Worm (Caenorhabditis elegans) whole organism, L4 larva: Measurements from ENCODE around the gene sdhb-1.
A peak's percentile ranks its signal among the peaks of the same experiment; 100 is the strongest.

ENCODE experiments used
- D1046.2 ChIP-seq: fragments of 200-800 bp; sonication (Bioruptor generic); IDR thresholded peaks from 2 replicates; pipeline ENCODE4 v1.3.6; 2022; ENCODE audit warnings: missing genetic modification characterization, missing compliant biosample characterization
- F10B5.3 ChIP-seq: sonication (generic microtip); optimal IDR thresholded peaks from 2 replicates; lab custom pipeline; 2016; ENCODE audit warnings: mild to moderate bottlenecking, missing genetic modification characterization, missing compliant biosample characterization
- R02D3.7 ChIP-seq: fragments of 150-350 bp; sonication (generic microtip); optimal IDR thresholded peaks from 3 replicates; lab custom pipeline; 2014; ENCODE audit warnings: missing biosample characterization, missing genetic modification characterization
- T26A8.4 ChIP-seq: fragments of 200-800 bp; sonication (Bioruptor generic); IDR thresholded peaks from 2 replicates; pipeline ENCODE4 v1.3.6; 2022; ENCODE audit warnings: missing genetic modification characterization, missing compliant biosample characterization
- Y105C5A.15 ChIP-seq: fragments of 200-800 bp; sonication (Bioruptor generic); IDR thresholded peaks from 2 replicates; pipeline ENCODE4 v1.3.6; 2022; ENCODE audit warnings: missing genetic modification characterization, missing compliant biosample characterization
- ZK337.2 ChIP-seq: fragments of 200-800 bp; sonication (Bioruptor generic); IDR thresholded peaks from 2 replicates; pipeline ENCODE4 v1.3.6; 2022; ENCODE audit warnings: missing genetic modification reagents, missing genetic modification characterization, missing compliant biosample characterization
- aha-1 ChIP-seq: fragments of 150-350 bp; peaks from one replicate; lab custom pipeline; 2014; ENCODE audit warnings: missing biosample characterization, missing genetic modification characterization
- aly-2 ChIP-seq: sonication (generic microtip); optimal IDR thresholded peaks from 2 replicates; lab custom pipeline; 2018; ENCODE audit warnings: missing biosample characterization, missing genetic modification characterization
- ama-1 ChIP-seq: fragments of 150-350 bp; optimal IDR thresholded peaks from 2 replicates; lab custom pipeline; 2014; ENCODE audit warnings: inconsistent platforms, mixed read lengths
- attf-4 ChIP-seq: sonication (generic microtip); optimal IDR thresholded peaks from 3 replicates; lab custom pipeline; 2017; ENCODE audit warnings: missing biosample characterization, missing genetic modification characterization
- ceh-28 ChIP-seq: fragments of 150-350 bp; optimal IDR thresholded peaks from 2 replicates; lab custom pipeline; 2014; ENCODE audit warnings: missing biosample characterization, missing genetic modification reagents, missing genetic modification characterization
- ceh-32 ChIP-seq: sonication (generic microtip); optimal IDR thresholded peaks from 2 replicates; lab custom pipeline; 2016; ENCODE audit warnings: mild to moderate bottlenecking, missing genetic modification characterization, missing compliant biosample characterization; ENCODE audit not compliant: poor library complexity
- ces-1 ChIP-seq: fragments of 150-350 bp; sonication (generic microtip); optimal IDR thresholded peaks from 4 replicates; lab custom pipeline; 2014; ENCODE audit warnings: missing biosample characterization, missing genetic modification reagents, missing genetic modification characterization
- cey-2 ChIP-seq: sonication (generic microtip); optimal IDR thresholded peaks from 3 replicates; lab custom pipeline; 2017; ENCODE audit warnings: missing genetic modification characterization, mild to moderate bottlenecking, missing compliant biosample characterization, antibody characterized with exemption, borderline replicate concordance; ENCODE audit not compliant: insufficient read depth
- ctbp-1 ChIP-seq: fragments of 200-800 bp; sonication (Bioruptor generic); IDR thresholded peaks from 2 replicates; pipeline ENCODE4 v1.3.6; 2022; ENCODE audit warnings: missing genetic modification reagents, missing genetic modification characterization, missing compliant biosample characterization
- daf-8 ChIP-seq: fragments of 200-800 bp; sonication (Bioruptor generic); IDR thresholded peaks from 2 replicates; pipeline ENCODE4 v1.3.6; 2022; ENCODE audit warnings: missing genetic modification characterization, missing compliant biosample characterization
- dmd-8 ChIP-seq: fragments of 200-800 bp; sonication (Bioruptor generic); IDR thresholded peaks from 2 replicates; pipeline ENCODE4 v1.3.6; 2022; ENCODE audit warnings: missing genetic modification characterization, missing compliant biosample characterization
- egl-27 ChIP-seq: sonication (generic microtip); optimal IDR thresholded peaks from 3 replicates; lab custom pipeline; 2017; ENCODE audit warnings: missing biosample characterization, missing genetic modification reagents, missing genetic modification characterization
- egl-43 ChIP-seq: fragments of 200-800 bp; sonication (Bioruptor generic); IDR thresholded peaks from 2 replicates; pipeline ENCODE4 v1.3.6; 2022; ENCODE audit warnings: missing genetic modification reagents, missing genetic modification characterization, missing compliant biosample characterization
- fkh-10 ChIP-seq: fragments of 150-350 bp; optimal IDR thresholded peaks from 2 replicates; lab custom pipeline; 2014; ENCODE audit warnings: missing biosample characterization, missing genetic modification reagents, missing genetic modification characterization
- hif-1 ChIP-seq, 2 experiments: sonication (generic microtip); optimal IDR thresholded peaks; 2 replicates each; lab custom pipeline; 2016 to 2017; ENCODE audit warnings: missing compliant biosample characterization in 2 of 2, missing genetic modification characterization in 2 of 2, missing genetic modification reagents in 2 of 2, missing genotype in 2 of 2, mild to moderate bottlenecking in 1 of 2
- hlh-11 ChIP-seq: fragments of 200-800 bp; sonication (Bioruptor generic); optimal IDR thresholded peaks from 2 replicates; lab custom pipeline; 2018; ENCODE audit warnings: mild to moderate bottlenecking, missing genetic modification characterization, missing compliant biosample characterization
- hlh-30 ChIP-seq: sonication (generic microtip); optimal IDR thresholded peaks from 2 replicates; lab custom pipeline; 2017; ENCODE audit warnings: antibody characterized with exemption, mild to moderate bottlenecking, missing genetic modification characterization, missing compliant biosample characterization; ENCODE audit not compliant: insufficient read depth
- lin-13 ChIP-seq: fragments of 150-350 bp; optimal IDR thresholded peaks from 2 replicates; lab custom pipeline; 2014; ENCODE audit warnings: missing biosample characterization, missing genetic modification reagents, missing genetic modification characterization
- lin-38 ChIP-seq: fragments of 200-800 bp; sonication (Bioruptor generic); IDR thresholded peaks from 2 replicates; pipeline ENCODE4 v1.3.6; 2022; ENCODE audit warnings: missing genetic modification reagents, missing genetic modification characterization, missing compliant biosample characterization
- lin-39 ChIP-seq: fragments of 150-350 bp; optimal IDR thresholded peaks from 2 replicates; lab custom pipeline; 2014; ENCODE audit warnings: missing biosample characterization, missing genetic modification reagents, missing genetic modification characterization
- lir-3 ChIP-seq: sonication (generic microtip); optimal IDR thresholded peaks from 2 replicates; lab custom pipeline; 2016; ENCODE audit warnings: mild to moderate bottlenecking, missing genetic modification characterization, missing compliant biosample characterization
- madf-5 ChIP-seq, 2 experiments: fragments of 200-800 bp; sonication (Bioruptor generic); IDR thresholded peaks; 2 replicates each; pipeline ENCODE4 v1.3.6; 2022; ENCODE audit warnings: missing compliant biosample characterization in 2 of 2, missing genetic modification characterization in 2 of 2
- mdl-1 ChIP-seq, 2 experiments: fragments of 150-350 bp in 1 of 2; sonication (generic microtip) in 1 of 2; optimal IDR thresholded peaks; 2 replicates each; lab custom pipeline; 2014 to 2017; ENCODE audit warnings: missing biosample characterization in 2 of 2, missing genetic modification characterization in 2 of 2
- mdt-29 ChIP-seq: fragments of 200-800 bp; sonication (Bioruptor generic); IDR thresholded peaks from 2 replicates; pipeline ENCODE4 v1.3.6; 2022; ENCODE audit warnings: missing genetic modification reagents, missing genetic modification characterization, missing compliant biosample characterization
- mxl-3 ChIP-seq: fragments of 200-800 bp; sonication (Bioruptor generic); optimal IDR thresholded peaks from 2 replicates; lab custom pipeline; 2018; ENCODE audit warnings: mild to moderate bottlenecking, missing genetic modification characterization, missing compliant biosample characterization
- nhr-102 ChIP-seq: sonication (generic microtip); optimal IDR thresholded peaks from 2 replicates; lab custom pipeline; 2016; ENCODE audit warnings: mild to moderate bottlenecking, missing genetic modification characterization, moderate library complexity, missing compliant biosample characterization
- nhr-111 ChIP-seq: fragments of 200-800 bp; sonication (Bioruptor generic); optimal IDR thresholded peaks from 2 replicates; lab custom pipeline; 2018; ENCODE audit warnings: mild to moderate bottlenecking, missing genetic modification characterization, missing compliant biosample characterization
- nhr-25 ChIP-seq: sonication (generic microtip); optimal IDR thresholded peaks from 2 replicates; lab custom pipeline; 2017; ENCODE audit warnings: missing genetic modification characterization, mild to moderate bottlenecking, missing compliant biosample characterization, antibody characterized with exemption, moderate library complexity, borderline replicate concordance; ENCODE audit not compliant: insufficient read depth
- nhr-28 ChIP-seq: fragments of 150-350 bp; optimal IDR thresholded peaks from 2 replicates; lab custom pipeline; 2014; ENCODE audit warnings: missing biosample characterization, missing genetic modification characterization
- nhr-42 ChIP-seq: fragments of 200-800 bp; sonication (Bioruptor generic); IDR thresholded peaks from 2 replicates; pipeline ENCODE4 v1.3.6; 2022; ENCODE audit warnings: missing genetic modification characterization, missing compliant biosample characterization
- nhr-48 ChIP-seq: sonication (generic microtip); optimal IDR thresholded peaks from 2 replicates; lab custom pipeline; 2016; ENCODE audit warnings: mild to moderate bottlenecking, missing genetic modification characterization, missing compliant biosample characterization
- php-3 ChIP-seq: fragments of 200-800 bp; sonication (Bioruptor generic); IDR thresholded peaks from 2 replicates; pipeline ENCODE4 v1.3.6; 2022; ENCODE audit warnings: missing genetic modification reagents, missing genetic modification characterization, missing compliant biosample characterization
- pqm-1 ChIP-seq: sonication (generic microtip); optimal IDR thresholded peaks from 2 replicates; lab custom pipeline; 2017; ENCODE audit warnings: missing biosample characterization, missing genetic modification characterization
- saeg-2 ChIP-seq: fragments of 200-800 bp; sonication (Bioruptor generic); IDR thresholded peaks from 2 replicates; pipeline ENCODE4 v1.3.6; 2022; ENCODE audit warnings: missing genetic modification reagents, missing genetic modification characterization, missing compliant biosample characterization
- sdz-12 ChIP-seq: fragments of 200-800 bp; sonication (Bioruptor generic); optimal IDR thresholded peaks from 2 replicates; lab custom pipeline; 2018; ENCODE audit warnings: mild to moderate bottlenecking, missing genetic modification characterization, missing compliant biosample characterization
- snpc-4 ChIP-seq: fragments of 150-350 bp; optimal IDR thresholded peaks from 2 replicates; lab custom pipeline; 2014; ENCODE audit warnings: missing biosample characterization, missing genetic modification characterization
- spr-3 ChIP-seq: fragments of 200-800 bp; sonication (Bioruptor generic); optimal IDR thresholded peaks from 2 replicates; lab custom pipeline; 2018; ENCODE audit warnings: mild to moderate bottlenecking, missing genetic modification characterization, missing compliant biosample characterization
- unc-39 ChIP-seq: sonication (generic microtip); optimal IDR thresholded peaks from 2 replicates; lab custom pipeline; 2017; ENCODE audit warnings: missing biosample characterization, missing genetic modification characterization
- unc-62 ChIP-seq, 3 experiments: fragments of 150-350 bp in 1 of 3; sonication (generic microtip); optimal IDR thresholded peaks in 2 of 3; peaks in 1 of 3; 1 replicate in 1 of 3; 2 replicates in 2 of 3; lab custom pipeline; 2014 to 2017; ENCODE audit warnings: missing biosample characterization in 3 of 3, missing genetic modification characterization in 3 of 3, missing genetic modification reagents in 3 of 3, missing genotype in 1 of 3

The sdhb-1 gene

DNA sequence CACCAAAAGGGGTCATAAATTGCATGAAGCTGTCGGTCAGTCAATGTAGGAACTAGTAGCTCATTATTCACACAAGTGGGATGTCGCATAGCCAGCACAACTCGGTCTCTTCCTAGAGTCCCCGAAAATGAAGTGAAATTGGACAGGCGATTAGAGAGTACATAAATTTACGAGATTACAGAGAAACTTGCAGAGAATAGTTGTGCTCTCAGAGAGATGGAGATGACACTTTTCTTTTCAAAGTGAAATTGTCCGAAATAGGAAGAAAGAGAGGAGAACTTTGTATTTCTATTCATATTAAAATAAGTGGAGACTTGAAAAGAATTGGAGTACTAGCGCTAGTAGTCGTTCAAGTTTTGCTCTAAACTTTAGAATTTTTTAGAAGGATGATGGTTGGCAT is 47.0 kb downstream of the sdhb-1 start:
- TF ChIP-seq ces-1 (GFP tag; lab: Kevin White, UChicago) (no peak), Y105C5A.15 (GFP tag; lab: Robert Waterston, UW) (no peak), sdz-12 (GFP tag; lab: Kevin White, UChicago) (no peak), mdt-29 (GFP tag; lab: Robert Waterston, UW) (no peak), unc-62 (GFP tag; optimal IDR thresholded peaks at IDR 0.05 in 1 of 2; lab: Kevin White, UChicago) (peak in 1 of 2 experiments; percentile 67), unc-62 (tag; optimal IDR thresholded peaks at IDR 0.05; lab: Kevin White, UChicago) (no peak), ama-1 (lab: Kevin White, UChicago) (no peak), nhr-111 (GFP tag; lab: Kevin White, UChicago) (no peak), D1046.2 (GFP tag; lab: Robert Waterston, UW) (no peak), R02D3.7 (tag; lab: Kevin White, UChicago) (no peak), unc-39 (no peak), spr-3 (no peak), lir-3 (tag; lab: Kevin White, UChicago) (no peak), lin-38 (GFP tag; lab: Robert Waterston, UW) (no peak), aha-1 (peak; percentile 23), nhr-28 (tag; lab: Kevin White, UChicago) (no peak), egl-27 (no peak), ctbp-1 (GFP tag; lab: Robert Waterston, UW) (0 out of 2 replicates have a peak, but pooled peaks have one; percentile 17), snpc-4 (tag; lab: Kevin White, UChicago) (no peak), madf-5 (GFP tag; IDR thresholded peaks at IDR 0.05; lab: Robert Waterston, UW) (no peak), daf-8 (GFP tag; lab: Robert Waterston, UW) (no peak), nhr-102 (tag; lab: Kevin White, UChicago) (no peak), ceh-28 (no peak), mxl-3 (no peak), T26A8.4 (GFP tag; lab: Robert Waterston, UW) (no peak), hif-1 (tag; optimal IDR thresholded peaks at IDR 0.05; lab: Kevin White, UChicago) (no peak), fkh-10 (no peak)

DNA sequence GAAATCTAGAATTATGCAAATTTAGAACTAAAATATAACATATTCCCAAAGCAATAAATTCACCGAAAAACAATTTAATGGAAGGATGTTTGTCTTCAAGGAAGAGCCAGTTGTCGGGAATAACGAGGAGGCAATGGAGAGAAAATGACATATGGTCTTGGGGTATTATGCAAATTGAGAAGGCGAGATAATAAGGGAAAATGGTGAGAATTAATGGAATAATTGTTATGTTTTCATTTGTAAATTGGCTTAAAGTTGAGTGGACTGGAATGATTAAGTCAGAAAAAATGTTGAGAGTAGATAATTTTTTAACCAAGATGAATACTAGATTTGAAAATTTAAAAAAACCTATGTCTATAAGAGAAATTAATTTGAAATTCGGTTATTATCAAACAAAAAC is 47.7 kb downstream of the sdhb-1 start:
- TF ChIP-seq dmd-8 (no peak), nhr-48 (tag; lab: Kevin White, UChicago) (no peak), aha-1 (no peak), hlh-11 (tag; lab: Kevin White, UChicago) (no peak), ces-1 (GFP tag; lab: Kevin White, UChicago) (no peak), aly-2 (tag; lab: Kevin White, UChicago) (no peak), saeg-2 (GFP tag; lab: Robert Waterston, UW) (no peak), lin-13 (GFP tag; lab: Kevin White, UChicago) (no peak), R02D3.7 (tag; lab: Kevin White, UChicago) (no peak), F10B5.3 (tag; lab: Kevin White, UChicago) (no peak), ceh-32 (tag; lab: Kevin White, UChicago) (no peak), nhr-25 (tag; lab: Kevin White, UChicago) (no peak), egl-43 (GFP tag; lab: Robert Waterston, UW) (no peak), attf-4 (tag; lab: Kevin White, UChicago) (no peak)
- TF ChIP-seq, all 104 proteins: peak for 0

DNA sequence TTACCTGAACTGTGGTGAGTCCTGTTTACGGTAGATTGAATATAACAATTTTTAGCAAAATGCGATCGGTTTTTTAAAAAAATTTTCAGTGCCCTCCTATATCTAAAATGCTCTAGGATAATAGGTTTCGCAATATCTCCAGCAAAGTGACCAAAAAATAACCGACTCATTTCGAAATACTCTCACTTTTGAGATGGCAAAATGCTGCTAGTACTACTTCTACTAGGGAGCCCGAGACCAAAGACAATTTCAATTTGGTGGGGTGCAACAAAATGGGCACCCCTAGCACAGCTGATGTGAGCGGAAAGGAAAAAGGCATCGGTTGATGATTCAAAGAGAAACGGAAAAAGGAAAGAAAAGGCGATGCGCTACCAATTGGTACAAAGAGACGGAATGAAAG is 49.0 kb downstream of the sdhb-1 start:
- no peak for TF ChIP-seq mdl-1 (tag; optimal IDR thresholded peaks at IDR 0.05; lab: Kevin White, UChicago)
- no peak for TF ChIP-seq ama-1 (lab: Kevin White, UChicago)
- no peak for TF ChIP-seq hif-1 (tag; optimal IDR thresholded peaks at IDR 0.05; lab: Kevin White, UChicago)
- no peak for TF ChIP-seq lin-39 (tag; lab: Kevin White, UChicago)
- TF ChIP-seq php-3 (GFP tag; lab: Robert Waterston, UW): no peak
- TF ChIP-seq nhr-111 (GFP tag; lab: Kevin White, UChicago): no peak
- TF ChIP-seq nhr-42 (GFP tag; lab: Robert Waterston, UW): no peak
- TF ChIP-seq ZK337.2: no peak
- no peak for TF ChIP-seq nhr-102 (tag; lab: Kevin White, UChicago)
- no peak for TF ChIP-seq daf-8 (GFP tag; lab: Robert Waterston, UW)
- no peak for TF ChIP-seq mdt-29 (GFP tag; lab: Robert Waterston, UW)
- no peak for TF ChIP-seq cey-2 (tag; lab: Kevin White, UChicago)
- no peak for TF ChIP-seq mxl-3
- no peak for TF ChIP-seq D1046.2 (GFP tag; lab: Robert Waterston, UW)
- no peak for TF ChIP-seq hlh-30 (tag; lab: Kevin White, UChicago)
- TF ChIP-seq pqm-1: no peak
- TF ChIP-seq, all 104 proteins: peak for 0
